Fruit fly (Drosophila melanogaster): ENCODE results near the gene CG4367.

Gene CG4367

dm6 chr3R:20261225-20261968 lies 43.4 kb downstream of the CG4367 start (continued):
- TF ChIP-seq CG6765 (GFP tag; optimal IDR thresholded peaks at IDR 0.05) (peak; percentile 84), CG34376 (GFP tag; optimal IDR thresholded peaks at IDR 0.05) (peak; percentile 75), Nf-YC (tag; optimal IDR thresholded peaks at IDR 0.05) (peak; percentile 73), abd-A (tag; optimal IDR thresholded peaks at IDR 0.05) (peak; percentile 32), CG4424 (GFP tag; optimal IDR thresholded peaks at IDR 0.05) (peak; percentile 63), BtbVII (GFP tag; optimal IDR thresholded peaks at IDR 0.05) (peak; percentile 87), ato (GFP tag; IDR thresholded peaks at IDR 0.05; ENCODE audit: partially characterized antibody) (no peak), Drgx (GFP tag; IDR thresholded peaks at IDR 0.05) (peak; percentile 97), ara (GFP tag; IDR thresholded peaks at IDR 0.05) (peak; percentile 75), ci (GFP tag; IDR thresholded peaks at IDR 0.05) (peak; percentile 78), CG3407 (GFP tag; optimal IDR thresholded peaks at IDR 0.05) (peak; percentile 68), CG43689 (GFP tag; IDR thresholded peaks at IDR 0.05) (peak; percentile 61; the same call in 1 of the 2 replicates), CG8290 (GFP tag; optimal IDR thresholded peaks at IDR 0.05) (peak; percentile 28), CG8290 (tag; optimal IDR thresholded peaks at IDR 0.05) (peak in 1 of 2 experiments; percentile 97), btn (GFP tag; optimal IDR thresholded peaks at IDR 0.05) (peak; percentile 25), CkIIα-i1 (GFP tag; IDR thresholded peaks at IDR 0.05) (no peak; the same call in 1 of the 2 replicates), unc-4 (GFP tag; IDR thresholded peaks at IDR 0.05; ENCODE audit: partially characterized antibody) (no peak), ems (GFP tag; optimal IDR thresholded peaks at IDR 0.05) (peak; percentile 73), ash1 (GFP tag; optimal IDR thresholded peaks at IDR 0.05) (peak; percentile 53), tup (GFP tag; optimal IDR thresholded peaks at IDR 0.05) (no peak), slp2 (GFP tag; optimal IDR thresholded peaks at IDR 0.05) (peak; percentile 36), al (GFP tag; IDR thresholded peaks at IDR 0.05) (peak; percentile 77), psq (GFP tag; optimal IDR thresholded peaks at IDR 0.05) (peak; percentile 12), Taf1 (GFP tag; IDR thresholded peaks at IDR 0.05) (peak; percentile 88), CG13624 (GFP tag; optimal IDR thresholded peaks at IDR 0.05) (peak; percentile 74), CG7556 (GFP tag; optimal IDR thresholded peaks at IDR 0.05) (peak; percentile 87), CG15601 (tag; optimal IDR thresholded peaks at IDR 0.05) (peak; percentile 73), TFAM (GFP tag; optimal IDR thresholded peaks at IDR 0.05) (no peak), CoRest (tag; optimal IDR thresholded peaks at IDR 0.05) (peak; percentile 92), tio (GFP tag; optimal IDR thresholded peaks at IDR 0.05) (peak; percentile 56), CG3726 (GFP tag; IDR thresholded peaks at IDR 0.05) (no peak; the same call in 2 of the 3 replicates), mam (GFP tag; optimal IDR thresholded peaks at IDR 0.05) (peak; percentile 83), Stat92E (GFP tag; optimal IDR thresholded peaks at IDR 0.05) (peak in 1 of 3 experiments; percentile 9), Max (GFP tag; optimal IDR thresholded peaks at IDR 0.05) (peak; percentile 48), CG10366 (GFP tag; IDR thresholded peaks at IDR 0.05) (peak; percentile 81), fd64A (GFP tag; optimal IDR thresholded peaks at IDR 0.05) (peak; percentile 63), CG14014 (GFP tag; IDR thresholded peaks at IDR 0.05) (peak; percentile 88), tx (GFP tag; optimal IDR thresholded peaks at IDR 0.05) (peak; percentile 60), Bgb (GFP tag; IDR thresholded peaks at IDR 0.05; ENCODE audit: partially characterized antibody) (no peak), CG9932 (GFP tag; IDR thresholded peaks at IDR 0.05) (peak; percentile 88), hb (GFP tag; IDR thresholded peaks at IDR 0.05; ENCODE audit: partially characterized antibody) (no peak), CG2129 (GFP tag; IDR thresholded peaks at IDR 0.05; ENCODE audit: partially characterized antibody) (no peak), gem (tag; optimal IDR thresholded peaks at IDR 0.05) (peak; percentile 94), CG1647 (GFP tag; optimal IDR thresholded peaks at IDR 0.05) (peak; percentile 63), CG7745 (tag; optimal IDR thresholded peaks at IDR 0.05) (no peak), CG10979 (tag; optimal IDR thresholded peaks at IDR 0.05) (peak; percentile 79), NC2α (GFP tag; optimal IDR thresholded peaks at IDR 0.05) (no peak), fu2 (GFP tag; optimal IDR thresholded peaks at IDR 0.05) (peak; percentile 62), pita (GFP tag; optimal IDR thresholded peaks at IDR 0.05) (no peak)
